Fruit fly (Drosophila melanogaster): ENCODE data around the gene CG6324.

Gene CG6324

DNA sequence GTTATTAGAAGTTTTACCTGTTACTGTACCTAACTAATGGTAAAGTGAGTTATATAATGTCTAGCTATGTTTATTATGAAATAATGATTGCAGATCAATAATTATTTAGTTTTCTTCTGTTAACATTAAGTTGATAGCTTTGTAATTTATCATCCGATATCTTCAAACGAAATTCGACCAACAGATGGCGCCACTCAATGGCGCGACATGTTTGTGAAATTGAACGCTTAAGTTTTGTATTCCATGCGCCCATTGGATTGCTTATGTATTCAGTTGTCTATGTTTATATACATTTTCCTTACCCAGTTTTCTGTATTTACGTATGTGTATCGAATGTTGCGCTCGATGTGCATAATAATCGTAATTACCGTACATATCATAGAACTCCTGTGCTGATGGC lies 14.6 kb downstream of the CG6324 start:
- TF ChIP-seq EcR (GFP tag; optimal IDR thresholded peaks at IDR 0.05) (no peak), CG8159 (tag; optimal IDR thresholded peaks at IDR 0.05) (no peak), Pif1A (GFP tag; optimal IDR thresholded peaks at IDR 0.05) (no peak), D1 (tag; optimal IDR thresholded peaks at IDR 0.05) (no peak), CG32121 (GFP tag; IDR thresholded peaks at IDR 0.05) (no peak), CG13204 (GFP tag; optimal IDR thresholded peaks at IDR 0.05) (no peak), CG34367 (tag; optimal IDR thresholded peaks at IDR 0.05) (no peak), gl (tag; optimal IDR thresholded peaks at IDR 0.05) (no peak), CG12605 (GFP tag; IDR thresholded peaks at IDR 0.05) (no peak), Snoo (tag; optimal IDR thresholded peaks at IDR 0.05) (no peak), Pif1B (GFP tag; optimal IDR thresholded peaks at IDR 0.05) (no peak), fd96Ca (GFP tag; IDR thresholded peaks at IDR 0.05) (no peak)

DNA sequence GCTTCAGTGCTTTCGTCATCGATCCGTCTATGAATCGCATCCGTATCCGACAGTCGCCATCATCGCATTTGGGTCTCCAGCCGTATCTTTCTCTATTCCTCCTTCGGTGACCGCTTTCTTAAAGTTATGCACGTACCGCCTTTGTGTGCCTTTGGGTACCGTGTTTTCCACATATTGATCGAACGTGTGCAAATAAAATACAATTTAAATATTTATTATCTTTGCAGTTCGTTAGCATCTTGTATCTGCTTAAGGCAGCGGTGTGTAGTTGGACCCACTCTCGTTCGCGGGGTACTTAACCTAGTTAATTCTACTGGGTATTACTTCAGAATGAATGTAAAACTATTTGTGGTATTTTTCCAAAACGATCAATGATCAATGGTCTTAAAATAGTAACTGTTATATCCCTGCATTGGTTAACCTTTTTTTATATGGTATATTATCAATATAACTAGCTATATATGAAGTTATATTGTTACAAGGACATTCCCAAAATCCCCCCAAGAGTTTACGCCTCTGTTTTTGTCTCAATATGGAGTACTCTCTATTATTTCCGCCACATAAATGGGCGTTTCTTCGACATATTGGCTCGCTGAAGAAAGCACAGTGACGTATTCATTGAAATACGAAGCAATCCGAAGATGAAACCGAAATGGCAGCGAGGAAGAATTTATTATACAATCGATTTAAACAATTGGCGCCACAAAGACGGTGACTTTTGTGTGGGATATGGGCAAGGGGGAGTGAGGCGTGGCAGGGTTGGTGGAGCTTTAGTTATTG lies 19.9 kb downstream of the CG6324 start:
- TF ChIP-seq CG34367 (tag; optimal IDR thresholded peaks at IDR 0.05), result no peak
- no peak for TF ChIP-seq CG32121 (GFP tag; IDR thresholded peaks at IDR 0.05)
- TF ChIP-seq gl (tag; optimal IDR thresholded peaks at IDR 0.05), result no peak
- no peak for TF ChIP-seq CG4496 (GFP tag; IDR thresholded peaks at IDR 0.05)
- TF ChIP-seq fd96Ca (GFP tag; IDR thresholded peaks at IDR 0.05), result no peak
- no peak for TF ChIP-seq D1 (tag; optimal IDR thresholded peaks at IDR 0.05)
- TF ChIP-seq Pif1B (GFP tag; optimal IDR thresholded peaks at IDR 0.05), result no peak
- no peak for TF ChIP-seq CG8159 (tag; optimal IDR thresholded peaks at IDR 0.05)
- no peak for TF ChIP-seq CG10348 (GFP tag; IDR thresholded peaks at IDR 0.05)
- TF ChIP-seq Pif1A (GFP tag; optimal IDR thresholded peaks at IDR 0.05), result no peak
- TF ChIP-seq CG9948 (tag; optimal IDR thresholded peaks at IDR 0.05), result no peak
- no peak for TF ChIP-seq CG8301 (tag; optimal IDR thresholded peaks at IDR 0.05)
- no peak for TF ChIP-seq CG14655 (GFP tag; optimal IDR thresholded peaks at IDR 0.05)
- TF ChIP-seq CG15710 (tag; optimal IDR thresholded peaks at IDR 0.05), result no peak
- no peak for TF ChIP-seq Ets98B (GFP tag; IDR thresholded peaks at IDR 0.05)
- TF ChIP-seq rn (GFP tag; IDR thresholded peaks at IDR 0.05), result no peak
- no peak for TF ChIP-seq CG12605 (GFP tag; IDR thresholded peaks at IDR 0.05)
- no peak for TF ChIP-seq EcR (GFP tag; optimal IDR thresholded peaks at IDR 0.05)
- no peak for TF ChIP-seq CG13204 (GFP tag; optimal IDR thresholded peaks at IDR 0.05)
- TF ChIP-seq Snoo (tag; optimal IDR thresholded peaks at IDR 0.05), result no peak

DNA sequence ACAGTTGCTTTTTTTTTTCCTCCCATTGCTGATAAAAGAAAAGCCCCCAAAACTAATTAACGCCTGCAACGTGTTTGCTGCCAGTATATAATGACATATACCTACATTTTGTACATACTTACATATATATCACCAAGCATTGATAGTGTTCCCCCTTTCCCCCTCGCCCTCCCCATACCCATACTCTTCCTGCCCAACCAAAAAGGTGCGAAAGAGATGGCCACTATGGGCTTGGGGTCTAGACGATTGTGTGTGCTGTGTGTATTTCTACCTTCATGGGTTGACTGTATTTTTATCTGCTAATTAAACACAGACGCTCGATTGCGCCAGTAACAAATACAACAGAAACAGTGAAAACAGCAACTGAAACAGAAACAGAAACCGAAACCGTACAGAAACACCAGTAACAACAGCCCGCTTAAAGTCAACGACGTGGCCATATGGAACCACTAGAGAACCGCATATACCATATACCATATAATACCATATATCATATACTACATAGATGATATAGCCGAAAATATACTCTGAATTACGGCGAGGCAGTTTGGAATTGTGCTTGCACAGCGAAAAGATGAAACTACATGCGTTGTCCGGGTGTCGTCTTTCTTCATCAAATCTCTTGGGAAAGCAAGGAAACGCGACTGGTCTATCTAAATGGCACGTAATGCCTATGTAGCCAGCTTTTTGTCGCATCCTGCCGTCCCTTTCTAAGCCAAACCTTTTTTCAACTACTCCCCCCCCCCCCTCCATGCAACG lies 20.9 kb downstream of the CG6324 start:
- TF ChIP-seq CG9948 (tag; optimal IDR thresholded peaks at IDR 0.05), result no peak
- TF ChIP-seq CG10348 (GFP tag; IDR thresholded peaks at IDR 0.05), result no peak

DNA sequence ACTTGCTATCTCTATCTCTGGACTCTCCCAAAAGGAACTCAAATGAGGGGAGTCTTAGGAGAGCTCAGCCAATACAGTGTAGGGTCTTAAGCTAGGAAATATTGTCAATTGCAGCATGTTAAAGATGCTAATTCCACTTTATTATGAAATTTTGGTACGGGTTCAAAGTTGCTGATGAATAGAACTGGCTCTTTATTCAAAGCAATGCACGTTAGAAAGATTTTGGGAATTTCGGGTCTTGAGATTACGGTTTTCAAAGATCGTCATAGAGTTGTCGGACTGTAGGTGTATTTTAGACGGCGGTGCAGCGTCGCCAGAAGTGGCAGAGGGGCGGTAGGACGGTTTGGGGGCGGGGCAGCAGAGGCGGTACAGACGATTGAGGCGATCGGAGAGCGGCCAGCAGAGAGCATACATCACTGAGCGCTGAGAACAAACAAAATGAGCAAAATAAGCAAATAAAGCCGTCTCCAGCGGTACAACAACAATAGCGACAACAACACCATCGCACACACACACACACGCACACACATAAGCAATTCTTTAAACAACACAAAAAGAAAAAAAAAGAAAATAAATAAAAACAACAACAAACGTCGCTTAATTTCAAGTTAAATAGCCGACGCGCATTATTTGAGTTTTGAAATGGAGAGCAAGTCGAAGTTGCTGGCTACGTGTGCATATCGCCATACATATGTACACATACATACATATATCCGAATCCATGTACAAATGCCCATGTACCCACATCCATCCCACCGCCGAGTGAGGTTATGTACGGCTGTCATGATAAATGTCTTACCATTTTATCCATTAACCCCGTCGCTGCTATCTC lies 21.8 kb downstream of the CG6324 start:
- no peak for TF ChIP-seq CG4496 (GFP tag; IDR thresholded peaks at IDR 0.05)
- 0 out of 2 replicates have a peak, but pooled peaks have one; percentile 7 for TF ChIP-seq CG12605 (GFP tag; IDR thresholded peaks at IDR 0.05)
- peak; percentile 41 for TF ChIP-seq CG13204 (GFP tag; optimal IDR thresholded peaks at IDR 0.05)

DNA sequence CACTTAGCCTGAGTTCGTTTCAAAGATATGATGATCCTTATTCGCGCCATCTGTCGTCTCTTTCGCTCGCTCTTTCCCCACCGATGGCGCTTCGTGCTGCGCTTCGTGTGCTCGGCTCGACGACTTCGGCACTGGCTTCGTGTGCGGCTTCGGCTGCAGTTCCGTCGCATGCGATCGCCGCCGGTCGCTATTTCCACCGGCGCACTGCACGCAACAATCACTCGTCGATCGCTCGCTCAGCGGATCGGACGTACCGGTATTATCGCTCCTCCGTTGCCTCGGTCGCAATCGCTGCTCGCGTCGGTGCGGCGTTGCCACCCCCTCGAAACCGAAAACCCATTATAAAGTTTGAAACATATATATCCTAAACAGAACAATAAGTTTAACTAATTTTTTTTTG lies 22.9 kb downstream of the CG6324 start:
- peak; percentile 13 for TF ChIP-seq Snoo (tag; optimal IDR thresholded peaks at IDR 0.05)
- no peak for TF ChIP-seq CG10348 (GFP tag; IDR thresholded peaks at IDR 0.05)
- TF ChIP-seq Pif1A (GFP tag; optimal IDR thresholded peaks at IDR 0.05), result peak; percentile 51
- TF ChIP-seq fd96Ca (GFP tag; IDR thresholded peaks at IDR 0.05), result 0 out of 3 replicates have a peak, but pooled peaks have one; percentile 12
- TF ChIP-seq rn (GFP tag; IDR thresholded peaks at IDR 0.05), result no peak
- TF ChIP-seq CG4496 (GFP tag; IDR thresholded peaks at IDR 0.05), result peak; percentile 87
- TF ChIP-seq CG9948 (tag; optimal IDR thresholded peaks at IDR 0.05), result no peak
- TF ChIP-seq CG13204 (GFP tag; optimal IDR thresholded peaks at IDR 0.05), result peak; percentile 52
- TF ChIP-seq CG12605 (GFP tag; IDR thresholded peaks at IDR 0.05), result no peak
- TF ChIP-seq CG8301 (tag; optimal IDR thresholded peaks at IDR 0.05), result no peak
- peak; percentile 48; the same call in 1 of the 2 replicates for TF ChIP-seq Ets98B (GFP tag; IDR thresholded peaks at IDR 0.05)
- TF ChIP-seq CG34367 (tag; optimal IDR thresholded peaks at IDR 0.05), result peak; percentile 3
- no peak for TF ChIP-seq D1 (tag; optimal IDR thresholded peaks at IDR 0.05)
- no peak for TF ChIP-seq CG14655 (GFP tag; optimal IDR thresholded peaks at IDR 0.05)
- peak; percentile 13 for TF ChIP-seq Pif1B (GFP tag; optimal IDR thresholded peaks at IDR 0.05)
- no peak for TF ChIP-seq CG17806 (tag; optimal IDR thresholded peaks at IDR 0.05)
- no peak for TF ChIP-seq EcR (GFP tag; optimal IDR thresholded peaks at IDR 0.05)
- TF ChIP-seq CG32121 (GFP tag; IDR thresholded peaks at IDR 0.05), result no peak
- no peak for TF ChIP-seq gl (tag; optimal IDR thresholded peaks at IDR 0.05)
- TF ChIP-seq CG8159 (tag; optimal IDR thresholded peaks at IDR 0.05), result peak; percentile 25
- peak; percentile 13 for TF ChIP-seq CG15710 (tag; optimal IDR thresholded peaks at IDR 0.05)

All from whole organism, pupa.